Worm (Caenorhabditis elegans) whole organism, L2 larva: ENCODE data around the gene lact-7.
A peak's percentile ranks its signal among the peaks of the same experiment; 100 is the strongest.

Source experiments
- C34F6.9 ChIP-seq: fragments of 150-350 bp; optimal IDR thresholded peaks from 2 replicates; lab custom pipeline; 2014; ENCODE audit warnings: missing biosample characterization, missing genetic modification characterization
- F13H6.1 ChIP-seq: sonication (generic microtip); optimal IDR thresholded peaks from 2 replicates; lab custom pipeline; 2016; ENCODE audit warnings: missing genetic modification characterization, missing compliant biosample characterization
- R02D3.7 ChIP-seq: fragments of 150-350 bp; optimal IDR thresholded peaks from 2 replicates; lab custom pipeline; 2014; ENCODE audit warnings: missing biosample characterization, missing genetic modification characterization
- Y55F3AM.14 ChIP-seq: fragments of 200-800 bp; sonication (Bioruptor generic); optimal IDR thresholded peaks from 2 replicates; lab custom pipeline; 2018; ENCODE audit warnings: mild to moderate bottlenecking, missing genetic modification characterization, missing compliant biosample characterization
- ZK546.5 ChIP-seq: sonication (generic microtip); optimal IDR thresholded peaks from 2 replicates; lab custom pipeline; 2017; ENCODE audit warnings: missing biosample characterization, missing genetic modification characterization
- alr-1 ChIP-seq: fragments of 150-350 bp; optimal IDR thresholded peaks from 2 replicates; lab custom pipeline; 2014; ENCODE audit warnings: missing biosample characterization, missing genetic modification characterization
- aly-2 ChIP-seq: fragments of 150-350 bp; optimal IDR thresholded peaks from 2 replicates; lab custom pipeline; 2014; ENCODE audit warnings: missing biosample characterization, missing genetic modification characterization
- blmp-1 ChIP-seq: sonication (generic microtip); optimal IDR thresholded peaks from 2 replicates; lab custom pipeline; 2017; ENCODE audit warnings: missing genetic modification characterization, mild to moderate bottlenecking, missing compliant biosample characterization, antibody characterized with exemption, moderate library complexity; ENCODE audit not compliant: insufficient read depth
- ceh-16 ChIP-seq: fragments of 150-350 bp; optimal IDR thresholded peaks from 2 replicates; lab custom pipeline; 2014; ENCODE audit warnings: missing biosample characterization, missing genetic modification characterization
- ceh-82 ChIP-seq: fragments of 150-350 bp; optimal IDR thresholded peaks from 2 replicates; lab custom pipeline; 2014; ENCODE audit warnings: missing biosample characterization, missing genetic modification characterization
- crh-2 ChIP-seq: sonication (generic microtip); optimal IDR thresholded peaks from 2 replicates; lab custom pipeline; 2017; ENCODE audit warnings: missing biosample characterization, missing genetic modification characterization
- dmd-4 ChIP-seq: sonication (generic microtip); optimal IDR thresholded peaks from 2 replicates; lab custom pipeline; 2017; ENCODE audit warnings: missing biosample characterization, missing genetic modification characterization
- egl-27 ChIP-seq: sonication (generic microtip); optimal IDR thresholded peaks from 3 replicates; lab custom pipeline; 2017; ENCODE audit warnings: missing biosample characterization, missing genetic modification reagents, missing genetic modification characterization
- elt-3 ChIP-seq: sonication (generic microtip); optimal IDR thresholded peaks from 2 replicates; lab custom pipeline; 2017; ENCODE audit warnings: missing biosample characterization, missing genetic modification characterization
- fos-1 ChIP-seq: fragments of 150-350 bp; optimal IDR thresholded peaks from 2 replicates; lab custom pipeline; 2014; ENCODE audit warnings: missing biosample characterization, missing genetic modification characterization
- gmeb-1 ChIP-seq: fragments of 150-350 bp; optimal IDR thresholded peaks from 2 replicates; lab custom pipeline; 2014; ENCODE audit warnings: missing biosample characterization, missing genetic modification characterization
- lin-39 ChIP-seq: fragments of 150-350 bp; optimal IDR thresholded peaks from 2 replicates; lab custom pipeline; 2014; ENCODE audit warnings: missing biosample characterization, missing genetic modification reagents, missing genetic modification characterization
- lsy-2 ChIP-seq, 2 experiments: fragments of 150-350 bp in 1 of 2; sonication (generic microtip) in 1 of 2; optimal IDR thresholded peaks; 2 replicates each; lab custom pipeline; 2014 to 2017; ENCODE audit warnings: missing biosample characterization in 2 of 2, missing genetic modification characterization in 2 of 2
- mdl-1 ChIP-seq, 2 experiments: fragments of 150-350 bp in 1 of 2; sonication (generic microtip) in 1 of 2; optimal IDR thresholded peaks; 2 replicates each; lab custom pipeline; 2017; ENCODE audit warnings: missing biosample characterization in 2 of 2, missing genetic modification characterization in 2 of 2
- nhr-10 ChIP-seq: sonication (generic microtip); optimal IDR thresholded peaks from 2 replicates; lab custom pipeline; 2017; ENCODE audit warnings: missing biosample characterization, missing genetic modification characterization
- nhr-12 ChIP-seq: fragments of 150-350 bp; optimal IDR thresholded peaks from 2 replicates; lab custom pipeline; 2014; ENCODE audit warnings: missing biosample characterization, missing genetic modification characterization
- nhr-129 ChIP-seq: fragments of 150-350 bp; optimal IDR thresholded peaks from 2 replicates; lab custom pipeline; 2014; ENCODE audit warnings: missing biosample characterization, missing genetic modification characterization
- nhr-21 ChIP-seq: fragments of 150-350 bp; optimal IDR thresholded peaks from 2 replicates; lab custom pipeline; 2014; ENCODE audit warnings: missing biosample characterization, missing genetic modification characterization
- nhr-23 ChIP-seq: fragments of 150-350 bp; optimal IDR thresholded peaks from 2 replicates; lab custom pipeline; 2014; ENCODE audit warnings: missing biosample characterization, missing genetic modification reagents, missing genetic modification characterization
- nhr-237 ChIP-seq: fragments of 150-350 bp; optimal IDR thresholded peaks from 2 replicates; lab custom pipeline; 2014; ENCODE audit warnings: missing biosample characterization, missing genetic modification characterization
- nhr-25 ChIP-seq: fragments of 150-350 bp; sonication (generic microtip); optimal IDR thresholded peaks from 3 replicates; lab custom pipeline; 2014; ENCODE audit warnings: missing biosample characterization, missing genetic modification characterization
- nhr-6 ChIP-seq: fragments of 150-350 bp; optimal IDR thresholded peaks from 2 replicates; lab custom pipeline; 2014; ENCODE audit warnings: missing biosample characterization, missing genetic modification characterization
- nhr-77 ChIP-seq: fragments of 150-350 bp; optimal IDR thresholded peaks from 2 replicates; lab custom pipeline; 2014; ENCODE audit warnings: missing biosample characterization, missing genetic modification characterization
- peb-1 ChIP-seq: fragments of 150-350 bp; optimal IDR thresholded peaks from 2 replicates; lab custom pipeline; 2014; ENCODE audit warnings: missing biosample characterization, missing genetic modification characterization
- sem-4 ChIP-seq: fragments of 150-350 bp; optimal IDR thresholded peaks from 2 replicates; lab custom pipeline; 2014; ENCODE audit warnings: missing biosample characterization, missing genetic modification reagents, missing genetic modification characterization
- skn-1 ChIP-seq: sonication (generic microtip); optimal IDR thresholded peaks from 2 replicates; lab custom pipeline; 2017; ENCODE audit warnings: missing biosample characterization, missing genetic modification characterization
- sma-3 ChIP-seq: sonication (generic microtip); optimal IDR thresholded peaks from 2 replicates; lab custom pipeline; 2016; ENCODE audit warnings: missing genetic modification reagents, missing genetic modification characterization, missing compliant biosample characterization
- sma-9 ChIP-seq, 2 experiments: fragments of 150-350 bp in 1 of 2; sonication (generic microtip) in 1 of 2; optimal IDR thresholded peaks; 2 replicates each; lab custom pipeline; 2014 to 2016; ENCODE audit warnings: missing genetic modification characterization in 2 of 2, mild to moderate bottlenecking in 1 of 2, missing biosample characterization in 1 of 2, missing compliant biosample characterization in 1 of 2, missing genetic modification reagents in 1 of 2, moderate library complexity in 1 of 2
- unc-39 ChIP-seq: fragments of 150-350 bp; optimal IDR thresholded peaks from 2 replicates; lab custom pipeline; 2014; ENCODE audit warnings: missing biosample characterization, missing genetic modification characterization
- zag-1 ChIP-seq: fragments of 150-350 bp; optimal IDR thresholded peaks from 2 replicates; lab custom pipeline; 2014; ENCODE audit warnings: missing biosample characterization, missing genetic modification characterization
- ztf-1 ChIP-seq: fragments of 200-800 bp; sonication (Bioruptor generic); conservative IDR thresholded peaks from 2 replicates; pipeline ENCODE4 v1.3.6; 2022; ENCODE audit warnings: missing genetic modification characterization, missing compliant biosample characterization
- ztf-4 ChIP-seq: fragments of 150-350 bp; optimal IDR thresholded peaks from 2 replicates; lab custom pipeline; 2014; ENCODE audit warnings: missing biosample characterization, missing genetic modification characterization

The lact-7 gene

ce11 chrX:11765860-11766259, 7.0 kb downstream of the lact-7 start:
- TF ChIP-seq gmeb-1 (tag; lab: Kevin White, UChicago) (no peak), F13H6.1 (tag; lab: Kevin White, UChicago) (no peak)

ce11 chrX:11766432-11766831, 7.5 kb downstream of the lact-7 start:
- TF ChIP-seq nhr-237 (tag; lab: Kevin White, UChicago) (no peak), F13H6.1 (tag; lab: Kevin White, UChicago) (no peak), ztf-4 (tag; lab: Kevin White, UChicago) (no peak), Y55F3AM.14 (GFP tag; lab: Kevin White, UChicago) (no peak), nhr-77 (no peak), fos-1 (tag; lab: Kevin White, UChicago) (no peak), skn-1 (tag; lab: Kevin White, UChicago) (no peak), lin-39 (tag; lab: Kevin White, UChicago) (no peak), nhr-129 (tag; lab: Kevin White, UChicago) (no peak), mdl-1 (tag; optimal IDR thresholded peaks at IDR 0.05; lab: Kevin White, UChicago) (no peak), nhr-6 (tag; lab: Kevin White, UChicago) (no peak), nhr-10 (no peak), alr-1 (no peak), peb-1 (no peak)

ce11 chrX:11769278-11769677, 10.4 kb downstream of the lact-7 start, which contains the start of gene ttx-3:
Gene ttx-3 (minus strand): TSS chrX:11769378.
- TF ChIP-seq dmd-4 (tag; lab: Kevin White, UChicago) (no peak), nhr-23 (tag; lab: Kevin White, UChicago) (no peak), lsy-2 (tag; optimal IDR thresholded peaks at IDR 0.05; lab: Kevin White, UChicago) (no peak), peb-1 (no peak), nhr-6 (tag; lab: Kevin White, UChicago) (no peak), elt-3 (tag; lab: Kevin White, UChicago) (no peak), egl-27 (tag; lab: Kevin White, UChicago) (no peak), nhr-10 (no peak)

ce11 chrX:11784230-11784629, 25.3 kb downstream of the lact-7 start, which contains the start of gene Y102F5A.1:
Gene Y102F5A.1 (minus strand): TSS chrX:11784330.
- TF ChIP-seq ZK546.5 (tag; lab: Kevin White, UChicago) (no peak), R02D3.7 (tag; lab: Kevin White, UChicago) (no peak), Y55F3AM.14 (GFP tag; lab: Kevin White, UChicago) (no peak), dmd-4 (tag; lab: Kevin White, UChicago) (no peak), sem-4 (no peak), alr-1 (no peak), ztf-4 (tag; lab: Kevin White, UChicago) (no peak), blmp-1 (no peak), ceh-82 (tag; lab: Kevin White, UChicago) (no peak), egl-27 (tag; lab: Kevin White, UChicago) (no peak), nhr-12 (tag; lab: Kevin White, UChicago) (no peak), aly-2 (no peak), crh-2 (tag; lab: Kevin White, UChicago) (no peak), skn-1 (tag; lab: Kevin White, UChicago) (no peak), nhr-25 (tag; lab: Kevin White, UChicago) (no peak), elt-3 (tag; lab: Kevin White, UChicago) (no peak), zag-1 (tag; lab: Kevin White, UChicago) (no peak), ztf-1 (GFP tag; lab: Robert Waterston, UW) (no peak), fos-1 (tag; lab: Kevin White, UChicago) (no peak)
- TF ChIP-seq, all 48 proteins: peak for 0

- TF ChIP-seq nhr-21 (no peak), mdl-1 (tag; optimal IDR thresholded peaks at IDR 0.05; lab: Kevin White, UChicago) (no peak), ztf-4 (tag; lab: Kevin White, UChicago) (no peak), sma-9 (GFP tag; optimal IDR thresholded peaks at IDR 0.05; lab: Kevin White, UChicago) (peak; percentile 36), sma-9 (tag; optimal IDR thresholded peaks at IDR 0.05; lab: Kevin White, UChicago) (no peak), nhr-23 (tag; lab: Kevin White, UChicago) (no peak), egl-27 (tag; lab: Kevin White, UChicago) (no peak), nhr-129 (tag; lab: Kevin White, UChicago) (peak; percentile 10), fos-1 (tag; lab: Kevin White, UChicago) (peak; percentile 79), ceh-16 (tag; lab: Kevin White, UChicago) (no peak), Y55F3AM.14 (GFP tag; lab: Kevin White, UChicago) (no peak), F13H6.1 (tag; lab: Kevin White, UChicago) (peak; percentile 0), sma-3 (GFP tag; lab: Kevin White, UChicago) (peak; percentile 25), crh-2 (tag; lab: Kevin White, UChicago) (peak; percentile 15), unc-39 (no peak), C34F6.9 (tag; lab: Kevin White, UChicago) (no peak), nhr-6 (tag; lab: Kevin White, UChicago) (no peak)
Measured at ce11 chrX:11790600-11790999, 31.7 kb downstream of the lact-7 start.
